Worm (Caenorhabditis elegans) whole organism, mixed stage, embryonic: ENCODE measurements around the gene perm-5.

Experiments
- M03D4.4 ChIP-seq: sonication (generic microtip); optimal IDR thresholded peaks from 2 replicates; lab custom pipeline; 2017; ENCODE audit warnings: mild to moderate bottlenecking, missing genetic modification characterization, missing compliant biosample characterization
- bed-3 ChIP-seq: fragments of 200-800 bp; sonication (Bioruptor generic); optimal IDR thresholded peaks from 3 replicates; lab custom pipeline; 2018; ENCODE audit warnings: mild to moderate bottlenecking, missing genetic modification characterization, moderate library complexity, missing compliant biosample characterization
- blmp-1 ChIP-seq: fragments of 150-350 bp; optimal IDR thresholded peaks from 2 replicates; lab custom pipeline; 2014; ENCODE audit warnings: missing biosample characterization, missing genetic modification characterization
- ceh-39 ChIP-seq: fragments of 150-350 bp; optimal IDR thresholded peaks from 2 replicates; lab custom pipeline; 2014; ENCODE audit warnings: missing biosample characterization, missing genetic modification characterization
- ceh-43 ChIP-seq: fragments of 200-800 bp; sonication (Bioruptor generic); optimal IDR thresholded peaks from 2 replicates; lab custom pipeline; 2018; ENCODE audit warnings: mild to moderate bottlenecking, missing genetic modification characterization, moderate library complexity, missing compliant biosample characterization
- ces-1 ChIP-seq: fragments of 150-350 bp; optimal IDR thresholded peaks from 2 replicates; lab custom pipeline; 2014; ENCODE audit warnings: missing biosample characterization, missing genetic modification reagents, missing genetic modification characterization
- cnd-1 ChIP-seq: fragments of 200-800 bp; sonication (Bioruptor generic); optimal IDR thresholded peaks from 2 replicates; lab custom pipeline; 2018; ENCODE audit warnings: mild to moderate bottlenecking, missing genetic modification characterization, missing compliant biosample characterization
- drap-1 ChIP-seq: fragments of 200-800 bp; sonication (Bioruptor generic); optimal IDR thresholded peaks from 3 replicates; lab custom pipeline; 2018; ENCODE audit warnings: mild to moderate bottlenecking, missing genetic modification characterization, missing compliant biosample characterization
- elt-1 ChIP-seq: sonication (generic microtip); optimal IDR thresholded peaks from 2 replicates; lab custom pipeline; 2017; ENCODE audit warnings: missing genetic modification characterization, mild to moderate bottlenecking, missing compliant biosample characterization, antibody characterized with exemption, moderate library complexity, borderline replicate concordance; ENCODE audit not compliant: insufficient read depth
- elt-3 ChIP-seq: fragments of 150-350 bp; optimal IDR thresholded peaks from 2 replicates; lab custom pipeline; 2014; ENCODE audit warnings: missing biosample characterization, missing genetic modification characterization
- flh-1 ChIP-seq: fragments of 200-800 bp; sonication (Bioruptor generic); optimal IDR thresholded peaks from 2 replicates; lab custom pipeline; 2018; ENCODE audit warnings: mild to moderate bottlenecking, missing genetic modification characterization, moderate library complexity, missing compliant biosample characterization
- ham-2 ChIP-seq: fragments of 200-800 bp; sonication (Bioruptor generic); optimal IDR thresholded peaks from 2 replicates; lab custom pipeline; 2018; ENCODE audit warnings: mild to moderate bottlenecking, missing genetic modification characterization, missing compliant biosample characterization
- hlh-1 ChIP-seq: fragments of 150-350 bp; optimal IDR thresholded peaks from 2 replicates; lab custom pipeline; 2014; ENCODE audit warnings: missing biosample characterization, missing genetic modification reagents, missing genetic modification characterization
- lin-32 ChIP-seq: fragments of 200-800 bp; sonication (Bioruptor generic); optimal IDR thresholded peaks from 2 replicates; lab custom pipeline; 2018; ENCODE audit warnings: mild to moderate bottlenecking, missing genetic modification characterization, missing compliant biosample characterization
- lsy-2 ChIP-seq: fragments of 150-350 bp; optimal IDR thresholded peaks from 2 replicates; lab custom pipeline; 2014; ENCODE audit warnings: missing biosample characterization, missing genetic modification characterization
- mab-5 ChIP-seq: fragments of 150-350 bp; optimal IDR thresholded peaks from 2 replicates; lab custom pipeline; 2014; ENCODE audit warnings: missing biosample characterization, missing genetic modification characterization
- mep-1 ChIP-seq: fragments of 150-350 bp; optimal IDR thresholded peaks from 2 replicates; lab custom pipeline; 2017; ENCODE audit warnings: missing biosample characterization, missing genetic modification reagents, missing genetic modification characterization, inconsistent platforms
- nhr-12 ChIP-seq: fragments of 150-350 bp; optimal IDR thresholded peaks from 2 replicates; lab custom pipeline; 2014; ENCODE audit warnings: missing biosample characterization, missing genetic modification characterization
- nhr-2 ChIP-seq: fragments of 150-350 bp; optimal IDR thresholded peaks from 2 replicates; lab custom pipeline; 2014; ENCODE audit warnings: missing biosample characterization, missing genetic modification characterization
- nhr-237 ChIP-seq: fragments of 150-350 bp; optimal IDR thresholded peaks from 2 replicates; lab custom pipeline; 2014; ENCODE audit warnings: missing biosample characterization, missing genetic modification characterization
- nhr-76 ChIP-seq: sonication (generic microtip); optimal IDR thresholded peaks from 2 replicates; lab custom pipeline; 2017; ENCODE audit warnings: missing biosample characterization, missing genetic modification characterization
- pha-4 ChIP-seq: fragments of 150-350 bp; optimal IDR thresholded peaks from 2 replicates; lab custom pipeline; 2018; ENCODE audit warnings: missing biosample characterization, missing genetic modification reagents, missing genetic modification characterization
- snpc-4 ChIP-seq: fragments of 150-350 bp; optimal IDR thresholded peaks from 2 replicates; lab custom pipeline; 2014; ENCODE audit warnings: missing biosample characterization, missing genetic modification characterization
- tbx-8 ChIP-seq: fragments of 200-800 bp; sonication (Bioruptor generic); optimal IDR thresholded peaks from 2 replicates; lab custom pipeline; 2018; ENCODE audit warnings: mild to moderate bottlenecking, missing genetic modification characterization, moderate library complexity, missing compliant biosample characterization
- unc-120 ChIP-seq: sonication (generic microtip); optimal IDR thresholded peaks from 2 replicates; lab custom pipeline; 2017; ENCODE audit warnings: missing genetic modification characterization, missing compliant biosample characterization; ENCODE audit not compliant: poor library complexity, severe bottlenecking
- unc-39 ChIP-seq: fragments of 150-350 bp; optimal IDR thresholded peaks from 2 replicates; lab custom pipeline; 2014; ENCODE audit warnings: missing biosample characterization, missing genetic modification characterization
- unc-62 ChIP-seq: fragments of 150-350 bp; optimal IDR thresholded peaks from 2 replicates; lab custom pipeline; 2014; ENCODE audit warnings: missing biosample characterization, missing genetic modification reagents, missing genetic modification characterization
- zip-8 ChIP-seq: fragments of 150-350 bp; optimal IDR thresholded peaks from 2 replicates; lab custom pipeline; 2014; ENCODE audit warnings: missing biosample characterization, missing genetic modification characterization

perm-5 gene

DNA sequence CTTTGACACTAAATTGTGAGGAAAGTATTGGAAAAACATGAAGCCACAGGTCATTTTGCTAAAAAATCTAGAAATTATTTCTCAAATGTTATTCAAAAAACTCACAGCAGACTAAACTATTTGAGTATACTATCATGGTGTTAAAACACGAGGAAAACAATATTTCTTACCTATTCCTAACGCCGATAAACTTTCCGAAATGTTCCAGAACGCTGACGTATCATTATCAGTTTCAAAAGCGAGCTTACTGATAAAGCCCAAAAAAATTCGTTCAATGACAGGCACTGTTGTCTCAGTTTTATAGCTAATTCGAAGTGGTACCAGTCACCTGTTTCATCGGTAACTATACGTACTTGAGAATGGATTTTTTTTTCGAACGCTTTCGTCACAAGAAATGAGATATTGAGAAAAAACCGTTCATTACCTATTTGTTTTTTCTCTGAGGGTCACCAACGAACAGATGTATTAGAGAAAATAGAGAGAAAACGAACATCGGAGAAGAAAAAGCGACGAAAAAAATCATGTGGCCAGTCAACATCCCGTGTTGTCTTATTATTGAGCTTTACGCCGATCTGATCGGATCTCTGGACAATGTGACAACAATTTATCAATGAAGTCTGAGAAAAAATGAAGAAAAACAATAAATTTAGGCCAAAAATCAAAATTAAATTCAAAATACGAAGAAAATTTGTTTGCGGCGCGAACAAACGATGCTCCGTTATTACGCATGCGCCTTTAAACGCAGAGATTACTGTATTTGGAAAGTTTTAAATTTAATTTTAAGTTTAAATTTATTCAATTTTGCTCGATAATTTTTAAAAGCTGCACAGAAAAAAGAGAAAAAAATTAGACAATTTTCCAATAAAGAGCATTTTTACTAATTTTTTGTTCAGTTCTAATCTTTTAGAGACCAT is 36.9 kb downstream of the perm-5 start:
- no peak for TF ChIP-seq ceh-39
- TF ChIP-seq drap-1 (GFP tag; lab: Kevin White, UChicago): no peak
- no peak for TF ChIP-seq pha-4 (tag; lab: Kevin White, UChicago)
- TF ChIP-seq mab-5 (tag; lab: Kevin White, UChicago): no peak
- TF ChIP-seq unc-39: no peak
- TF ChIP-seq nhr-237 (tag; lab: Kevin White, UChicago): no peak
- no peak for TF ChIP-seq tbx-8
- no peak for TF ChIP-seq elt-1

DNA sequence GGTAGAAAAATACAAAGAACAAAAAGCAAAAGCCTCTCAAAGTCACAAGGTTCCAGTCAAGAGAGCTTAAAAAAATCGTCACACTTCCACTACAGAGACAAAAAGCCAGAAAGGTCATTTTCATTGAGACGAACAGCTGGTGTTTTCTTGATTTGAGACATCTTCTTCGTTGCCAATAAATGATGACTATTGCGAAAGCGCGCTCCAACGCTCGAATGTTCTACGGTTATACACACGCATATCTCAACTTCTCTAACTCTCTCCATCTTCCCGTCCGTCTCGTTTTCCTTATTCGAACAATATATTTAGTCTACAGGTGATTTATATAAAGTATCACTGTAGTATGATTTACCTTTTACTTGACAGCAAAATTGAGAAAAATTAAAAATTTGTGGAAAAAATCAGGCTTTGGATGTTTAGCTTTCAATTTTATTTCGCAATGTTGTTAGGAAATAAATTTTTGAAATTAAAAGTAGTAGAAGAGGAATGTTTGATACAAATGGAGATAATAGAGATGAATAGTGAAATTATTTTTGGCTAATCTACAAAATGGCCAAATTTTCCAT is 37.8 kb downstream of the perm-5 start:
- TF ChIP-seq cnd-1 (tag; lab: Kevin White, UChicago) (peak; percentile 61), ces-1 (GFP tag; lab: Kevin White, UChicago) (peak; percentile 30), nhr-237 (tag; lab: Kevin White, UChicago) (peak; percentile 4), snpc-4 (no peak), nhr-2 (tag; lab: Kevin White, UChicago) (no peak), unc-62 (GFP tag; lab: Kevin White, UChicago) (peak; percentile 51), nhr-76 (tag; lab: Kevin White, UChicago) (no peak), M03D4.4 (tag; lab: Kevin White, UChicago) (no peak), mep-1 (tag; lab: Kevin White, UChicago) (peak; percentile 3), hlh-1 (tag; lab: Kevin White, UChicago) (peak; percentile 49), lsy-2 (peak; percentile 11), unc-120 (tag; lab: Kevin White, UChicago) (peak; percentile 28)
- TF ChIP-seq, all 35 proteins: peak for 8

DNA sequence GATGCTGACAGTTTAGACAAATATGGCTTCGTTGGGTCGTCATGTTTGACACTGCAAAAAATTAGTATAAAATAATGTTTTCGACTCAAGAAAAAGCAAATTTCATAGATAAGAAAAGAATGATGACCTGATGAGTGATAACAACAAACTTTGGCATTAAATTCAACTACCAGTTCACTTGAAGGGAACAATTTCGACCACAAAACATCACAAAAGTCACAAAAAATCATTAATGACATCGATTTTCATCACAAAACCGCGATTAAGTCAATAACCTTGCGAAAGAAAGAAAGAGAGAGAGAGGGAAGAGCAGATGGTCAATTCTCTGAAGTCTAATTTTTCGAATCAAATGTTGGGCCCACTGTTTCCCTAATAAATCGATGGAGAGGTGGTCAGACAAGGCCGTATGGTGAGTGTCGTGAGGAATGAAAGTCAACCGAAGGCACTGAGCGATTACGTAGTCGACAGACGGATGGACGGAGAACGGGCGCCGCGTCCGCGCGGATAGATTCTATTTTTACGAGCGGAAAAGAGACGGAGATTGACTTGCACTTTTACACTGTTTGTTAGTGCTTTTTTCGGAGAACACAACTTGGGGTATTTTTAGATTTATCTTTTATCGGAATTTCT is 38.8 kb downstream of the perm-5 start, which contains the start of gene bec-1:
Gene bec-1, minus strand, starts transcription at position 51 of the 630 bp plus-strand sequence.
- no peak for TF ChIP-seq pha-4 (tag; lab: Kevin White, UChicago)
- peak; percentile 22 for TF ChIP-seq cnd-1 (tag; lab: Kevin White, UChicago)
- no peak for TF ChIP-seq unc-39
- TF ChIP-seq nhr-12 (tag; lab: Kevin White, UChicago): no peak

DNA sequence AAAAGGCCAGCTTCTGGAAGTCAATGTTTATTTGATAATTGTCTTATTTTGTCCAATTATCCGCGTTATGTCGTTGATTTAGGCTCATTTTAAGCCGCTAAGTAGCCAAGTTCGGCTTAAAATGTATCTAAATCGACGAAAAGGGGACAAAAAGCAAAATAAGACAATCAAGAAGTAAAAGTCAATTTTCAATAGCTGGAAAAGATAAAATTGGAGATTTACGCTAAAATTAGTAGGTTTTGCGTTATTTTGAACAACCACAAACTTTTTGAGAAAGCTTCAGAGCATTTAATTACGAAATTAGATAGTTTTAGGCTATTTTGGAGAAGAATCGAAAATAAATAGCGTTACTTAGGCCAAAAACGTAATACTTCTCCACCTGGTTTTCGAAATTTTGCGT is 40.4 kb downstream of the perm-5 start:
- TF ChIP-seq nhr-12 (tag; lab: Kevin White, UChicago): no peak
- no peak for TF ChIP-seq lin-32 (GFP tag; lab: Kevin White, UChicago)
- TF ChIP-seq zip-8 (tag; lab: Kevin White, UChicago): no peak
- no peak for TF ChIP-seq drap-1 (GFP tag; lab: Kevin White, UChicago)
- TF ChIP-seq ceh-39: no peak
- no peak for TF ChIP-seq blmp-1 (tag; lab: Kevin White, UChicago)
- no peak for TF ChIP-seq flh-1
- TF ChIP-seq mab-5 (tag; lab: Kevin White, UChicago): no peak
- no peak for TF ChIP-seq tbx-8
- no peak for TF ChIP-seq unc-120 (tag; lab: Kevin White, UChicago)
- no peak for TF ChIP-seq lsy-2
- TF ChIP-seq snpc-4: no peak
- no peak for TF ChIP-seq ham-2
- no peak for TF ChIP-seq hlh-1 (tag; lab: Kevin White, UChicago)
- no peak for TF ChIP-seq elt-3 (tag; lab: Kevin White, UChicago)
- TF ChIP-seq mep-1 (tag; lab: Kevin White, UChicago): no peak
- no peak for TF ChIP-seq cnd-1 (tag; lab: Kevin White, UChicago)
- no peak for TF ChIP-seq ceh-43 (GFP tag; lab: Kevin White, UChicago)
- no peak for TF ChIP-seq elt-1

DNA sequence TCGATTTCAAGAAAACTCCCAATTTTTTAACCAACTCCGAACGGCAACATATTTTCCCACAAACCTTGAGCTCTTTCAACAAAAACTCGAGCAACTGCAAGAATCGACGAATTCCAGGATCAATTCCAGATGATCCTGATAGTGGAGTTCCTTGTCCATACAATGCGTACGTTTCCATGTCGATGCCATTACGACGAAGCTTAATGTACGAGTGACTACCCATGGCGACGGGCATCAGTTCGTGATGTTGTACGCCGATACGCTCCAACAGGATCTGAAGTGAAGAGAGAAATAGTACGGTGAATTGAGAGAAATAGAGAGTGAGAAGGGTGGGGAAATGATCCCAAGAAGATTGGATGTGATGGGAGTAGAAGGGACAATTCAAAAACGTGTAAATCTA is 41.2 kb downstream of the perm-5 start:
- no peak for TF ChIP-seq bed-3 (GFP tag; lab: Kevin White, UChicago)
- no peak for TF ChIP-seq unc-120 (tag; lab: Kevin White, UChicago)
- no peak for TF ChIP-seq nhr-12 (tag; lab: Kevin White, UChicago)
- no peak for TF ChIP-seq mep-1 (tag; lab: Kevin White, UChicago)
- TF ChIP-seq, all 35 proteins: peak for 0
